Worm (Caenorhabditis elegans) whole organism, young adult: Measurements from ENCODE around the gene fbxb-24.

Experiments used
- F52B5.7 ChIP-seq: sonication (generic microtip); optimal IDR thresholded peaks from 2 replicates; lab custom pipeline; 2016; ENCODE audit warnings: mild to moderate bottlenecking, missing genetic modification characterization, missing compliant biosample characterization
- Y67H2A.10 ChIP-seq: fragments of 200-800 bp; sonication (Bioruptor generic); conservative IDR thresholded peaks from 2 replicates; pipeline ENCODE4 v1.3.6; 2022; ENCODE audit warnings: missing genetic modification reagents, missing genetic modification characterization, missing compliant biosample characterization
- ZK185.1 ChIP-seq: sonication (generic microtip); optimal IDR thresholded peaks from 2 replicates; lab custom pipeline; 2016; ENCODE audit warnings: mild to moderate bottlenecking, missing genetic modification characterization, missing compliant biosample characterization; ENCODE audit not compliant: poor library complexity, severe bottlenecking
- ceh-100 ChIP-seq: fragments of 200-800 bp; sonication (Bioruptor generic); IDR thresholded peaks from 2 replicates; pipeline ENCODE4 v1.3.6; 2022; ENCODE audit warnings: missing genetic modification reagents, missing genetic modification characterization, missing compliant biosample characterization
- die-1 ChIP-seq: sonication (generic microtip); optimal IDR thresholded peaks from 2 replicates; lab custom pipeline; 2016; ENCODE audit warnings: missing genotype, mild to moderate bottlenecking, missing genetic modification characterization, missing compliant biosample characterization
- him-1 ChIP-seq: sonication (generic microtip); optimal IDR thresholded peaks from 2 replicates; lab custom pipeline; 2016; ENCODE audit warnings: missing genotype, missing genetic modification reagents, missing genetic modification characterization, missing compliant biosample characterization
- madf-10 ChIP-seq: sonication (generic microtip); optimal IDR thresholded peaks from 2 replicates; lab custom pipeline; 2016; ENCODE audit warnings: mild to moderate bottlenecking, missing genetic modification characterization, missing compliant biosample characterization
- mxl-1 ChIP-seq: sonication (generic microtip); optimal IDR thresholded peaks from 2 replicates; lab custom pipeline; 2016; ENCODE audit warnings: missing genetic modification characterization, missing compliant biosample characterization
- ztf-22 ChIP-seq: fragments of 200-800 bp; sonication (Bioruptor generic); optimal IDR thresholded peaks from 2 replicates; lab custom pipeline; 2018; ENCODE audit warnings: mild to moderate bottlenecking, missing genetic modification characterization, moderate library complexity, missing compliant biosample characterization

DNA sequence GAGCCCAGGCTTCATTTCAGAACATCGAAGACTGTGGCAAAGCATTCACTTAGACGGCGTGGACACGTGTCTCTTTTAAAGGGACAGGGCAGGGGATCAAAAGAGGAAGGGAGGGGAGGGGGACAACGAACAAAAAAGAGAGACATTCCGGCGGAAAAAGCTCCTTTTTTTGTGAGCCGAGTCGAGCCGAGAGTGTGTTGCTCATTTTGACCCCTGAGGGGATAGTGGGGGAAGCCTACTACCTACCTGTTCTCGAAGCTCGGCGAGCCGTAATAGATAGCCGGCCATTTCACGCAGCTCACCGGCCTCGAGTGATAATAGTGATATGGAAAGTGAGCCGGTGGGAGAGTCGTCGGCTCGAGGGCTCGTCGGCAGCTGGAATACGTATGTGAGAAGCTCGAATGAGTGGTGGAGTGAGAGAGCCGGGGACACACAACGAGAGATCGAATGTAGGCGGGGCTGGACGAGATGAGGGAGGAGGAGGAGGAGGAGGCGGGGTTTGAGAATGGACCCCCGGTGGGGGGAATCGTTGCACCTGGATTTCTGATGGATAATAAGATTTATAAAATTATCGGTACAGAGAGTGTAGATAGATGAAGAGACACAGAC is 28.0 kb downstream of the fbxb-24 start:
- TF ChIP-seq Y67H2A.10: no peak
- no peak for TF ChIP-seq ZK185.1 (tag; lab: Kevin White, UChicago)
- TF ChIP-seq mxl-1 (tag; lab: Kevin White, UChicago): no peak
- no peak for TF ChIP-seq ztf-22
- TF ChIP-seq madf-10: no peak
- TF ChIP-seq ceh-100: no peak
- no peak for TF ChIP-seq F52B5.7 (tag; lab: Kevin White, UChicago)
- no peak for TF ChIP-seq him-1
- TF ChIP-seq die-1 (tag; lab: Kevin White, UChicago): no peak
